Worm (Caenorhabditis elegans) whole organism, L4 larva: ENCODE data around the gene tni-3.

Experiments
- D1046.2 ChIP-seq: fragments of 200-800 bp; sonication (Bioruptor generic); IDR thresholded peaks from 2 replicates; pipeline ENCODE4 v1.3.6; 2022; ENCODE audit warnings: missing genetic modification characterization, missing compliant biosample characterization
- F26F4.8 ChIP-seq: fragments of 200-800 bp; sonication (Bioruptor generic); conservative IDR thresholded peaks from 2 replicates; pipeline ENCODE4 v1.3.6; 2022; ENCODE audit warnings: missing genetic modification characterization, missing compliant biosample characterization
- F37D6.2 ChIP-seq: sonication (generic microtip); optimal IDR thresholded peaks from 2 replicates; lab custom pipeline; 2016; ENCODE audit warnings: mild to moderate bottlenecking, missing genetic modification characterization, missing compliant biosample characterization
- R02D3.7 ChIP-seq: fragments of 150-350 bp; sonication (generic microtip); optimal IDR thresholded peaks from 3 replicates; lab custom pipeline; 2014; ENCODE audit warnings: missing biosample characterization, missing genetic modification characterization
- T20F7.1 ChIP-seq: fragments of 200-800 bp; sonication (Bioruptor generic); optimal IDR thresholded peaks from 2 replicates; lab custom pipeline; 2018; ENCODE audit warnings: mild to moderate bottlenecking, missing genetic modification characterization, missing compliant biosample characterization
- T26A8.4 ChIP-seq: fragments of 200-800 bp; sonication (Bioruptor generic); IDR thresholded peaks from 2 replicates; pipeline ENCODE4 v1.3.6; 2022; ENCODE audit warnings: missing genetic modification characterization, missing compliant biosample characterization
- aha-1 ChIP-seq: fragments of 150-350 bp; peaks from one replicate; lab custom pipeline; 2014; ENCODE audit warnings: missing biosample characterization, missing genetic modification characterization
- ama-1 ChIP-seq: fragments of 150-350 bp; optimal IDR thresholded peaks from 2 replicates; lab custom pipeline; 2014; ENCODE audit warnings: inconsistent platforms, mixed read lengths
- arid-1 ChIP-seq: fragments of 200-800 bp; sonication (Bioruptor generic); conservative IDR thresholded peaks from 2 replicates; pipeline ENCODE4 v1.3.6; 2022; ENCODE audit warnings: missing genetic modification reagents, missing genetic modification characterization, missing compliant biosample characterization
- ceh-62 ChIP-seq: sonication (generic microtip); optimal IDR thresholded peaks from 2 replicates; lab custom pipeline; 2017; ENCODE audit warnings: missing biosample characterization, missing genetic modification characterization
- cey-2 ChIP-seq: sonication (generic microtip); optimal IDR thresholded peaks from 3 replicates; lab custom pipeline; 2017; ENCODE audit warnings: missing genetic modification characterization, mild to moderate bottlenecking, missing compliant biosample characterization, antibody characterized with exemption, borderline replicate concordance; ENCODE audit not compliant: insufficient read depth
- ctbp-1 ChIP-seq: fragments of 200-800 bp; sonication (Bioruptor generic); IDR thresholded peaks from 2 replicates; pipeline ENCODE4 v1.3.6; 2022; ENCODE audit warnings: missing genetic modification reagents, missing genetic modification characterization, missing compliant biosample characterization
- daf-12 ChIP-seq: fragments of 150-350 bp; optimal IDR thresholded peaks from 2 replicates; lab custom pipeline; 2014; ENCODE audit warnings: missing biosample characterization, missing genetic modification reagents, missing genetic modification characterization
- daf-16 ChIP-seq, 3 experiments: sonication (generic microtip); optimal IDR thresholded peaks; 2 replicates each; lab custom pipeline; 2016 to 2017; ENCODE audit warnings: missing genetic modification characterization in 3 of 3, missing genetic modification reagents in 3 of 3, mild to moderate bottlenecking in 2 of 3, missing compliant biosample characterization in 2 of 3, missing biosample characterization in 1 of 3, moderate library complexity in 1 of 3
- daf-19 ChIP-seq: fragments of 200-800 bp; sonication (Bioruptor generic); conservative IDR thresholded peaks from 2 replicates; pipeline ENCODE4 v1.3.6; 2022; ENCODE audit warnings: missing genetic modification characterization, missing compliant biosample characterization
- dmd-8 ChIP-seq: fragments of 200-800 bp; sonication (Bioruptor generic); IDR thresholded peaks from 2 replicates; pipeline ENCODE4 v1.3.6; 2022; ENCODE audit warnings: missing genetic modification characterization, missing compliant biosample characterization
- dpl-1 ChIP-seq: fragments of 150-350 bp; optimal IDR thresholded peaks from 2 replicates; lab custom pipeline; 2014; ENCODE audit warnings: missing biosample characterization, missing genetic modification reagents, missing genetic modification characterization
- gei-8 ChIP-seq: fragments of 200-800 bp; sonication (Bioruptor generic); optimal IDR thresholded peaks from 2 replicates; lab custom pipeline; 2018; ENCODE audit warnings: mild to moderate bottlenecking, missing genetic modification characterization, missing compliant biosample characterization
- hlh-11 ChIP-seq: fragments of 200-800 bp; sonication (Bioruptor generic); optimal IDR thresholded peaks from 2 replicates; lab custom pipeline; 2018; ENCODE audit warnings: mild to moderate bottlenecking, missing genetic modification characterization, missing compliant biosample characterization
- jun-1 ChIP-seq: fragments of 150-350 bp; optimal IDR thresholded peaks from 2 replicates; lab custom pipeline; 2014; ENCODE audit warnings: missing biosample characterization, missing genetic modification reagents, missing genetic modification characterization
- lim-7 ChIP-seq: fragments of 200-800 bp; sonication (Bioruptor generic); IDR thresholded peaks from 2 replicates; pipeline ENCODE4 v1.3.6; 2022; ENCODE audit warnings: missing genetic modification characterization, missing compliant biosample characterization
- lin-13 ChIP-seq: fragments of 150-350 bp; optimal IDR thresholded peaks from 2 replicates; lab custom pipeline; 2014; ENCODE audit warnings: missing biosample characterization, missing genetic modification reagents, missing genetic modification characterization
- lin-38 ChIP-seq: fragments of 200-800 bp; sonication (Bioruptor generic); IDR thresholded peaks from 2 replicates; pipeline ENCODE4 v1.3.6; 2022; ENCODE audit warnings: missing genetic modification reagents, missing genetic modification characterization, missing compliant biosample characterization
- lin-39 ChIP-seq: fragments of 150-350 bp; optimal IDR thresholded peaks from 2 replicates; lab custom pipeline; 2014; ENCODE audit warnings: missing biosample characterization, missing genetic modification reagents, missing genetic modification characterization
- lsy-2 ChIP-seq, 2 experiments: fragments of 150-350 bp in 1 of 2; sonication (generic microtip) in 1 of 2; optimal IDR thresholded peaks; 2 replicates each; lab custom pipeline; 2014 to 2017; ENCODE audit warnings: missing biosample characterization in 2 of 2, missing genetic modification characterization in 2 of 2
- madf-5 ChIP-seq, 2 experiments: fragments of 200-800 bp; sonication (Bioruptor generic); IDR thresholded peaks; 2 replicates each; pipeline ENCODE4 v1.3.6; 2022; ENCODE audit warnings: missing compliant biosample characterization in 2 of 2, missing genetic modification characterization in 2 of 2
- madf-9 ChIP-seq: fragments of 200-800 bp; sonication (Bioruptor generic); conservative IDR thresholded peaks from 2 replicates; pipeline ENCODE4 v1.3.6; 2022; ENCODE audit warnings: missing genetic modification reagents, missing genetic modification characterization, missing compliant biosample characterization
- mdl-1 ChIP-seq, 2 experiments: fragments of 150-350 bp in 1 of 2; sonication (generic microtip) in 1 of 2; optimal IDR thresholded peaks; 2 replicates each; lab custom pipeline; 2014 to 2017; ENCODE audit warnings: missing biosample characterization in 2 of 2, missing genetic modification characterization in 2 of 2
- mdt-29 ChIP-seq: fragments of 200-800 bp; sonication (Bioruptor generic); IDR thresholded peaks from 2 replicates; pipeline ENCODE4 v1.3.6; 2022; ENCODE audit warnings: missing genetic modification reagents, missing genetic modification characterization, missing compliant biosample characterization
- mep-1 ChIP-seq: fragments of 150-350 bp; sonication (generic microtip); optimal IDR thresholded peaks from 3 replicates; lab custom pipeline; 2014; ENCODE audit warnings: missing biosample characterization, missing genetic modification characterization
- mes-2 ChIP-seq: sonication (generic microtip); optimal IDR thresholded peaks from 2 replicates; lab custom pipeline; 2016; ENCODE audit warnings: missing genotype, mild to moderate bottlenecking, missing genetic modification characterization, missing compliant biosample characterization; ENCODE audit not compliant: poor library complexity, severe bottlenecking
- mxl-2 ChIP-seq: fragments of 200-800 bp; sonication (Bioruptor generic); conservative IDR thresholded peaks from 2 replicates; pipeline ENCODE4 v1.3.6; 2022; ENCODE audit warnings: missing genetic modification reagents, missing genetic modification characterization, missing compliant biosample characterization
- mxl-3 ChIP-seq: fragments of 200-800 bp; sonication (Bioruptor generic); optimal IDR thresholded peaks from 2 replicates; lab custom pipeline; 2018; ENCODE audit warnings: mild to moderate bottlenecking, missing genetic modification characterization, missing compliant biosample characterization
- nhr-10 ChIP-seq: fragments of 150-350 bp; optimal IDR thresholded peaks from 2 replicates; lab custom pipeline; 2014; ENCODE audit warnings: missing biosample characterization, missing genetic modification characterization
- nhr-11 ChIP-seq: fragments of 150-350 bp; optimal IDR thresholded peaks from 2 replicates; lab custom pipeline; 2014; ENCODE audit warnings: missing biosample characterization, missing genetic modification characterization
- nhr-111 ChIP-seq: fragments of 200-800 bp; sonication (Bioruptor generic); optimal IDR thresholded peaks from 2 replicates; lab custom pipeline; 2018; ENCODE audit warnings: mild to moderate bottlenecking, missing genetic modification characterization, missing compliant biosample characterization
- nhr-42 ChIP-seq: fragments of 200-800 bp; sonication (Bioruptor generic); IDR thresholded peaks from 2 replicates; pipeline ENCODE4 v1.3.6; 2022; ENCODE audit warnings: missing genetic modification characterization, missing compliant biosample characterization
- pha-4 ChIP-seq, 2 experiments: fragments of 150-350 bp in 1 of 2; fragments of 200-800 bp in 1 of 2; sonication (Bioruptor generic) in 1 of 2; IDR thresholded peaks in 1 of 2; optimal IDR thresholded peaks in 1 of 2; 2 replicates each; pipeline versions ENCODE4 v1.3.6 to Lab custom; 2014 to 2022; ENCODE audit warnings: missing genetic modification characterization in 2 of 2, missing genetic modification reagents in 2 of 2, missing biosample characterization in 1 of 2, missing compliant biosample characterization in 1 of 2
- php-3 ChIP-seq: fragments of 200-800 bp; sonication (Bioruptor generic); IDR thresholded peaks from 2 replicates; pipeline ENCODE4 v1.3.6; 2022; ENCODE audit warnings: missing genetic modification reagents, missing genetic modification characterization, missing compliant biosample characterization
- rbr-2 ChIP-seq: sonication (generic microtip); optimal IDR thresholded peaks from 2 replicates; lab custom pipeline; 2016; ENCODE audit warnings: missing genotype, missing genetic modification characterization, missing compliant biosample characterization
- saeg-2 ChIP-seq: fragments of 200-800 bp; sonication (Bioruptor generic); IDR thresholded peaks from 2 replicates; pipeline ENCODE4 v1.3.6; 2022; ENCODE audit warnings: missing genetic modification reagents, missing genetic modification characterization, missing compliant biosample characterization
- set-16 ChIP-seq: fragments of 200-800 bp; sonication (Bioruptor generic); IDR thresholded peaks from 2 replicates; pipeline ENCODE4 v1.3.6; 2022; ENCODE audit warnings: missing genetic modification reagents, missing genetic modification characterization, missing compliant biosample characterization
- skn-1 ChIP-seq: fragments of 150-350 bp; optimal IDR thresholded peaks from 2 replicates; lab custom pipeline; 2014; ENCODE audit warnings: missing biosample characterization, missing genetic modification characterization
- spr-1 ChIP-seq: sonication (generic microtip); optimal IDR thresholded peaks from 2 replicates; lab custom pipeline; 2016; ENCODE audit warnings: mild to moderate bottlenecking, missing genetic modification characterization, missing compliant biosample characterization
- tag-97 ChIP-seq: fragments of 200-800 bp; sonication (Bioruptor generic); IDR thresholded peaks from 2 replicates; pipeline ENCODE4 v1.3.6; 2022; ENCODE audit warnings: missing genetic modification characterization, missing compliant biosample characterization
- unc-39 ChIP-seq: sonication (generic microtip); optimal IDR thresholded peaks from 2 replicates; lab custom pipeline; 2017; ENCODE audit warnings: missing biosample characterization, missing genetic modification characterization
- vab-7 ChIP-seq: fragments of 200-800 bp; sonication (Bioruptor generic); IDR thresholded peaks from 2 replicates; pipeline ENCODE4 v1.3.6; 2022; ENCODE audit warnings: missing genetic modification reagents, missing genetic modification characterization, missing compliant biosample characterization
- zag-1 ChIP-seq: fragments of 150-350 bp; optimal IDR thresholded peaks from 2 replicates; lab custom pipeline; 2014; ENCODE audit warnings: missing biosample characterization, missing genetic modification characterization
- zfp-3 ChIP-seq: fragments of 200-800 bp; sonication (Bioruptor generic); conservative IDR thresholded peaks from 2 replicates; pipeline ENCODE4 v1.3.6; 2022; ENCODE audit warnings: missing genetic modification reagents, missing genetic modification characterization, missing compliant biosample characterization
- zip-11 ChIP-seq: fragments of 200-800 bp; sonication (Bioruptor generic); IDR thresholded peaks from 2 replicates; pipeline ENCODE4 v1.3.6; 2022; ENCODE audit warnings: missing genetic modification characterization, missing compliant biosample characterization
- zip-2 ChIP-seq: fragments of 150-350 bp; optimal IDR thresholded peaks from 2 replicates; lab custom pipeline; 2014; ENCODE audit warnings: missing biosample characterization, missing genetic modification characterization

Gene tni-3

DNA sequence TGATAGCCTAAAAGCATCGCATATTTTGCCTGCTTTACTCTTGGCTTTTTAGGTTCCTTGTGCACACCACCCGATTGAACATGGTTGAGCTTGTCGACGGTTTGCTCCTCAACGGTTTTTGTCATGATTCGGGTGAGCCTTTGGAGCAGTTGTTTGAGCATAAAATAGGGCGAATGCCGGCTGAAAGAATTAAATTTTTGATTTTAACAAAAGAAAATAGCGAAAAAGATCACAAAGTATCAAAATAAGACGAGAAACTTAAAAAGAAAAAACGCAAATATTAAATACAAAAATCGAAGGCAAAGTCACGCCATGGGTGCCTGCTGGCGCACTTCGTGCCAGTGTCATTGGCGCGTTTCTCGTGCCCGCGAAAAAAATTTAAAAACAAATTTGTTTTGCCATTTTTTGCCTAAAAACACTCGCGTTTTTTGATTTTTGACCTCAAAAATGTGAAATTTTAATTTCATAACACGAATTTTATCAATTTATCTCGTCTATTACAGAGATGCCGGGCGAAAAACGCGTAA is 40.0 kb downstream of the tni-3 start, which contains the start of the genes ctps-1 and pus-1 (continued):
- TF ChIP-seq spr-1 (tag; lab: Kevin White, UChicago) (no peak), lim-7 (GFP tag; lab: Robert Waterston, UW) (no peak), madf-5 (GFP tag; IDR thresholded peaks at IDR 0.05; lab: Robert Waterston, UW) (no peak), gei-8 (GFP tag; lab: Kevin White, UChicago) (no peak), dpl-1 (GFP tag; lab: Kevin White, UChicago) (peak; percentile 78), zfp-3 (no peak), lin-39 (tag; lab: Kevin White, UChicago) (no peak), daf-19 (no peak), jun-1 (tag; lab: Kevin White, UChicago) (no peak), lin-38 (GFP tag; lab: Robert Waterston, UW) (peak; percentile 75), mep-1 (tag; lab: Kevin White, UChicago) (peak; percentile 68), skn-1 (tag; lab: Kevin White, UChicago) (no peak), cey-2 (tag; lab: Kevin White, UChicago) (no peak), T26A8.4 (GFP tag; lab: Robert Waterston, UW) (peak; percentile 41; the same call in 1 of the 2 replicates), unc-39 (tag; lab: Kevin White, UChicago) (no peak), mxl-2 (GFP tag; lab: Robert Waterston, UW) (no peak), R02D3.7 (no peak), rbr-2 (tag; lab: Kevin White, UChicago) (peak; percentile 31), T20F7.1 (GFP tag; lab: Kevin White, UChicago) (no peak), nhr-111 (GFP tag; lab: Kevin White, UChicago) (no peak), mdl-1 (tag; optimal IDR thresholded peaks at IDR 0.05; lab: Kevin White, UChicago) (no peak), pha-4 (GFP tag; IDR thresholded peaks at IDR 0.05; lab: Robert Waterston, UW) (no peak), pha-4 (tag; optimal IDR thresholded peaks at IDR 0.05; lab: Kevin White, UChicago) (no peak), tag-97 (no peak), mdt-29 (GFP tag; lab: Robert Waterston, UW) (no peak), ama-1 (lab: Kevin White, UChicago) (peak; percentile 10), lin-13 (GFP tag; lab: Kevin White, UChicago) (no peak), zip-2 (tag; lab: Kevin White, UChicago) (no peak), aha-1 (tag; lab: Kevin White, UChicago) (no peak), D1046.2 (GFP tag; lab: Robert Waterston, UW) (no peak), zag-1 (tag; lab: Kevin White, UChicago) (no peak), php-3 (GFP tag; lab: Robert Waterston, UW) (no peak), nhr-42 (GFP tag; lab: Robert Waterston, UW) (no peak), dmd-8 (GFP tag; lab: Robert Waterston, UW) (no peak), saeg-2 (GFP tag; lab: Robert Waterston, UW) (no peak), ctbp-1 (GFP tag; lab: Robert Waterston, UW) (no peak), F26F4.8 (GFP tag; lab: Robert Waterston, UW) (no peak), F37D6.2 (tag; lab: Kevin White, UChicago) (no peak), hlh-11 (peak; percentile 37), mxl-3 (GFP tag; lab: Kevin White, UChicago) (no peak), zip-11 (GFP tag; lab: Robert Waterston, UW) (no peak), set-16 (GFP tag; lab: Robert Waterston, UW) (no peak), ceh-62 (no peak), madf-9 (no peak), nhr-10 (no peak), daf-16 (GFP tag; optimal IDR thresholded peaks at IDR 0.05; lab: Kevin White, UChicago) (peak in 1 of 2 experiments; percentile 31), daf-16 (tag; optimal IDR thresholded peaks at IDR 0.05; lab: Kevin White, UChicago) (peak; percentile 66), vab-7 (GFP tag; lab: Robert Waterston, UW) (no peak), lsy-2 (tag; optimal IDR thresholded peaks at IDR 0.05; lab: Kevin White, UChicago) (peak in 1 of 2 experiments; percentile 84), nhr-11 (tag; lab: Kevin White, UChicago) (no peak), arid-1 (GFP tag; lab: Robert Waterston, UW) (no peak), daf-12 (tag; lab: Kevin White, UChicago) (no peak), mes-2 (tag; lab: Kevin White, UChicago) (peak; percentile 79)
